Worm (Caenorhabditis elegans) whole organism, L4 larva: Measurements from ENCODE around the gene skr-18.

ENCODE experiments used
- daf-19 ChIP-seq: fragments of 200-800 bp; sonication (Bioruptor generic); conservative IDR thresholded peaks from 2 replicates; pipeline ENCODE4 v1.3.6; 2022; ENCODE audit warnings: missing genetic modification characterization, missing compliant biosample characterization
- daf-8 ChIP-seq: fragments of 200-800 bp; sonication (Bioruptor generic); IDR thresholded peaks from 2 replicates; pipeline ENCODE4 v1.3.6; 2022; ENCODE audit warnings: missing genetic modification characterization, missing compliant biosample characterization
- hmg-1.1 ChIP-seq: fragments of 200-800 bp; sonication (Bioruptor generic); IDR thresholded peaks from 2 replicates; pipeline ENCODE4 v1.3.6; 2022; ENCODE audit warnings: missing genetic modification reagents, missing genetic modification characterization, missing compliant biosample characterization
- pha-4 ChIP-seq, 2 experiments: fragments of 150-350 bp in 1 of 2; fragments of 200-800 bp in 1 of 2; sonication (Bioruptor generic) in 1 of 2; IDR thresholded peaks in 1 of 2; optimal IDR thresholded peaks in 1 of 2; 2 replicates each; pipeline versions ENCODE4 v1.3.6 to Lab custom; 2014 to 2022; ENCODE audit warnings: missing genetic modification characterization in 2 of 2, missing genetic modification reagents in 2 of 2, missing biosample characterization in 1 of 2, missing compliant biosample characterization in 1 of 2
- pqm-1 ChIP-seq: sonication (generic microtip); optimal IDR thresholded peaks from 2 replicates; lab custom pipeline; 2017; ENCODE audit warnings: missing biosample characterization, missing genetic modification characterization
- spr-1 ChIP-seq: sonication (generic microtip); optimal IDR thresholded peaks from 2 replicates; lab custom pipeline; 2016; ENCODE audit warnings: mild to moderate bottlenecking, missing genetic modification characterization, missing compliant biosample characterization
- zag-1 ChIP-seq: fragments of 150-350 bp; optimal IDR thresholded peaks from 2 replicates; lab custom pipeline; 2014; ENCODE audit warnings: missing biosample characterization, missing genetic modification characterization

- TF ChIP-seq pha-4 (GFP tag; IDR thresholded peaks at IDR 0.05; lab: Robert Waterston, UW) (no peak), pha-4 (tag; optimal IDR thresholded peaks at IDR 0.05; lab: Kevin White, UChicago) (no peak), daf-19 (no peak), daf-8 (GFP tag; lab: Robert Waterston, UW) (no peak), zag-1 (tag; lab: Kevin White, UChicago) (no peak), spr-1 (tag; lab: Kevin White, UChicago) (no peak), hmg-1.1 (GFP tag; lab: Robert Waterston, UW) (no peak), pqm-1 (tag; lab: Kevin White, UChicago) (no peak)
Observed at ce11 chrIV:746333-746732, 48.9 kb downstream of the skr-18 start.
